Worm (Caenorhabditis elegans): ENCODE data around the gene str-1.

DNA sequence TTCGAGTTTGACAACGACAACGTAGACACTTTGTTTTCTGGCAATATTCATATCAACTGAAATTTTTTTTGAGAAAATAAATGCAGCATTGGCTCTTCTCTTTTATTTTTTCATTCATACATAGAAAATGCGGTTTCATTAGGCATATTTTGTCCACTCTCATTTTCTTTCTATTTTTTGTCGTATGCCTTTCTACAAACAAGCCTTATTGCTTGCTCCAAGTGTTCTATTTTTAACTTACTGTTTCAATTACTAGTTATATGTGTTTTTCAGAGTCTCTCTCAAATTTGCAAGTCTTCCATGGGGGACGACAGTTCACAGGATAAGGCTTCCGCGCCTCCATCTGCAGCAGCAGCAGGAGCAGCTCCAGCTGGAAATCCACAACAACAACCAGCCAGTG is 32.4 kb downstream of the str-1 start, which contains the start of gene kcc-1:
- no peak for TF ChIP-seq nhr-77 (tag; optimal IDR thresholded peaks at IDR 0.05)
- no peak for TF ChIP-seq ceh-90 (tag; optimal IDR thresholded peaks at IDR 0.05)
- no peak for TF ChIP-seq ztf-4 (tag; optimal IDR thresholded peaks at IDR 0.05)
- no peak for TF ChIP-seq pax-3 (tag; optimal IDR thresholded peaks at IDR 0.05)
- TF ChIP-seq tbx-2 (tag; optimal IDR thresholded peaks at IDR 0.05), result no peak
- no peak for TF ChIP-seq blmp-1 (tag; optimal IDR thresholded peaks at IDR 0.05)
- TF ChIP-seq ets-5 (GFP tag; IDR thresholded peaks at IDR 0.05), result no peak
- no peak for TF ChIP-seq lsy-2 (tag; optimal IDR thresholded peaks at IDR 0.05)

Data from whole organism, L1 larva.